Fruit fly (Drosophila melanogaster): ENCODE measurements around the gene CG42521.

Gene CG42521

DNA sequence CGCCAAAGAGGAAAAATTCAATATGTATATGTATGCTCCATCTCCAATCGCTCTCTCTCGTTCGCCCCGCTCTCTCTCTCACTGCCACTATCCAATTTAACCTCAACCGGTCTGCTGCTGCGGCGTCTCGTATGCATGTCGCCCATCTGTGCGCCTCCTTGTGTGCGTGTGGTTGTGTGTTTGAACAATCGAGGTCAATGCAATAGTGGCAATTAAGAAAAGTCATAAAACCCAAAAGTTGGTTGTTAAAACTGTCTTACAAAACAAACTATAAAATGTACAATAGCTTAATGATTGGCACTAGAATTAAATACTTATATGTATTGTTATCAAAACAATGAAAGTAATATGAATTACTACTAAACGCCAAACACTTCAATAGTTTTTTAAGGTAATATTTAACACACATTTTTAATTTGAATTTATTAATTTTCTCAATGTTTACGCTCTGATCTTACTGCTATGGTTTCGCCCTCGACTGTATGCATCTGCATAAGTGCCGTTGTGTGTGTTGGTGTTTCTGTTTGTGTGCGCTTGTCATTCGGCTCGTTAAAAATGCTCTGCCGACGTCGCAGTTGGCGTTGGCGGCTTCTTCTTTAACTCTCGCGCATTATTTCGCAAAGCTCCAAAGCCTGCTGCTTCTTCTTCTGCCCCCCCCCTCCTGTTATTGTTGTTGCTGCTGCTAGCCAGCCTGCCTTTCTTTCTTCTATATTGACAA, 42.2 kb upstream of the CG42521 start (continued):
- TF ChIP-seq CG8281 (tag; optimal IDR thresholded peaks at IDR 0.05) (peak; percentile 90), pros (GFP tag; optimal IDR thresholded peaks at IDR 0.05) (peak; percentile 92), CG11456 (GFP tag; IDR thresholded peaks at IDR 0.05) (peak; percentile 81), Dll (GFP tag; IDR thresholded peaks at IDR 0.05; ENCODE audit: partially characterized antibody) (no peak), CG13894 (tag; optimal IDR thresholded peaks at IDR 0.05) (peak; percentile 86), Doc3 (GFP tag; IDR thresholded peaks at IDR 0.05; ENCODE audit: partially characterized antibody) (no peak), Abd-B (GFP tag; optimal IDR thresholded peaks at IDR 0.05) (peak; percentile 98), CG6272 (GFP tag; IDR thresholded peaks at IDR 0.05) (peak; percentile 74), CG12071 (GFP tag; optimal IDR thresholded peaks at IDR 0.05) (peak; percentile 94), phol (tag; optimal IDR thresholded peaks at IDR 0.05) (peak; percentile 98), CG7745 (tag; optimal IDR thresholded peaks at IDR 0.05) (peak; percentile 59), CG8089 (GFP tag; optimal IDR thresholded peaks at IDR 0.05) (peak; percentile 76), CG2202 (tag; optimal IDR thresholded peaks at IDR 0.05) (peak; percentile 96), CG17186 (GFP tag; optimal IDR thresholded peaks at IDR 0.05) (peak; percentile 89), Opbp (GFP tag; IDR thresholded peaks at IDR 0.05; ENCODE audit: partially characterized antibody) (no peak), pfk (GFP tag; optimal IDR thresholded peaks at IDR 0.05) (peak; percentile 48), CG18764 (GFP tag; optimal IDR thresholded peaks at IDR 0.05) (peak; percentile 91), Jarid2 (GFP tag; optimal IDR thresholded peaks at IDR 0.05) (peak; percentile 90), slou (GFP tag; optimal IDR thresholded peaks at IDR 0.05) (peak; percentile 90), NK7.1 (GFP tag; optimal IDR thresholded peaks at IDR 0.05) (peak; percentile 67), Lim3 (GFP tag; IDR thresholded peaks at IDR 0.05) (0 out of 2 replicates have a peak, but pooled peaks have one; percentile 57), sim (GFP tag; IDR thresholded peaks at IDR 0.05) (peak; percentile 91), CG14441 (GFP tag; IDR thresholded peaks at IDR 0.05) (peak; percentile 85), CG7786 (GFP tag; optimal IDR thresholded peaks at IDR 0.05) (peak; percentile 74), gem (tag; optimal IDR thresholded peaks at IDR 0.05) (peak; percentile 99), Dp (GFP tag; optimal IDR thresholded peaks at IDR 0.05) (peak; percentile 22), Hey (tag; optimal IDR thresholded peaks at IDR 0.05) (peak; percentile 82), CG34422 (GFP tag; IDR thresholded peaks at IDR 0.05) (peak; percentile 89), CG15269 (tag; optimal IDR thresholded peaks at IDR 0.05) (peak; percentile 98), ftz-f1 (GFP tag; optimal IDR thresholded peaks at IDR 0.05) (peak; percentile 43), psq (GFP tag; optimal IDR thresholded peaks at IDR 0.05) (peak; percentile 68), Dad (GFP tag; optimal IDR thresholded peaks at IDR 0.05) (peak; percentile 78), CG18619 (GFP tag; optimal IDR thresholded peaks at IDR 0.05) (peak; percentile 98), CG17802 (tag; optimal IDR thresholded peaks at IDR 0.05) (peak; percentile 76), CkIIα-i1 (GFP tag; IDR thresholded peaks at IDR 0.05) (no peak), odd (GFP tag; optimal IDR thresholded peaks at IDR 0.05) (peak; percentile 99), CG18011 (GFP tag; optimal IDR thresholded peaks at IDR 0.05) (peak; percentile 80), Kr (GFP tag; optimal IDR thresholded peaks at IDR 0.05) (peak; percentile 81), CG10979 (tag; optimal IDR thresholded peaks at IDR 0.05) (peak; percentile 99), nerfin-1 (tag; optimal IDR thresholded peaks at IDR 0.05) (peak; percentile 98), CG10543 (GFP tag; optimal IDR thresholded peaks at IDR 0.05) (peak; percentile 97), CG1602 (GFP tag; optimal IDR thresholded peaks at IDR 0.05) (peak; percentile 96), CG4707 (GFP tag; optimal IDR thresholded peaks at IDR 0.05) (peak; percentile 89), HLHmδ (GFP tag; optimal IDR thresholded peaks at IDR 0.05) (no peak), lilli (GFP tag; optimal IDR thresholded peaks at IDR 0.05) (peak; percentile 93), crol (GFP tag; IDR thresholded peaks at IDR 0.05) (peak; percentile 15; the same call in 1 of the 2 replicates), pita (GFP tag; optimal IDR thresholded peaks at IDR 0.05) (no peak), lola (GFP tag; optimal IDR thresholded peaks at IDR 0.05) (peak in 1 of 3 experiments; percentile 99)
